Worm (Caenorhabditis elegans) whole organism, mixed stage, embryonic: ENCODE data around the gene gfi-1.

ENCODE experiments used
- M03D4.4 ChIP-seq: sonication (generic microtip); optimal IDR thresholded peaks from 2 replicates; lab custom pipeline; 2017; ENCODE audit warnings: mild to moderate bottlenecking, missing genetic modification characterization, missing compliant biosample characterization
- bed-3 ChIP-seq: fragments of 200-800 bp; sonication (Bioruptor generic); optimal IDR thresholded peaks from 3 replicates; lab custom pipeline; 2018; ENCODE audit warnings: mild to moderate bottlenecking, missing genetic modification characterization, moderate library complexity, missing compliant biosample characterization
- ceh-39 ChIP-seq: fragments of 150-350 bp; optimal IDR thresholded peaks from 2 replicates; lab custom pipeline; 2014; ENCODE audit warnings: missing biosample characterization, missing genetic modification characterization
- ceh-43 ChIP-seq: fragments of 200-800 bp; sonication (Bioruptor generic); optimal IDR thresholded peaks from 2 replicates; lab custom pipeline; 2018; ENCODE audit warnings: mild to moderate bottlenecking, missing genetic modification characterization, moderate library complexity, missing compliant biosample characterization
- ceh-83 ChIP-seq: fragments of 200-800 bp; sonication (Bioruptor generic); optimal IDR thresholded peaks from 2 replicates; lab custom pipeline; 2018; ENCODE audit warnings: mild to moderate bottlenecking, missing genetic modification characterization, missing compliant biosample characterization
- ces-1 ChIP-seq: fragments of 150-350 bp; optimal IDR thresholded peaks from 2 replicates; lab custom pipeline; 2014; ENCODE audit warnings: missing biosample characterization, missing genetic modification reagents, missing genetic modification characterization
- cnd-1 ChIP-seq: fragments of 200-800 bp; sonication (Bioruptor generic); optimal IDR thresholded peaks from 2 replicates; lab custom pipeline; 2018; ENCODE audit warnings: mild to moderate bottlenecking, missing genetic modification characterization, missing compliant biosample characterization
- drap-1 ChIP-seq: fragments of 200-800 bp; sonication (Bioruptor generic); optimal IDR thresholded peaks from 3 replicates; lab custom pipeline; 2018; ENCODE audit warnings: mild to moderate bottlenecking, missing genetic modification characterization, missing compliant biosample characterization
- elt-1 ChIP-seq: sonication (generic microtip); optimal IDR thresholded peaks from 2 replicates; lab custom pipeline; 2017; ENCODE audit warnings: missing genetic modification characterization, mild to moderate bottlenecking, missing compliant biosample characterization, antibody characterized with exemption, moderate library complexity, borderline replicate concordance; ENCODE audit not compliant: insufficient read depth
- flh-1 ChIP-seq: fragments of 200-800 bp; sonication (Bioruptor generic); optimal IDR thresholded peaks from 2 replicates; lab custom pipeline; 2018; ENCODE audit warnings: mild to moderate bottlenecking, missing genetic modification characterization, moderate library complexity, missing compliant biosample characterization
- ham-2 ChIP-seq: fragments of 200-800 bp; sonication (Bioruptor generic); optimal IDR thresholded peaks from 2 replicates; lab custom pipeline; 2018; ENCODE audit warnings: mild to moderate bottlenecking, missing genetic modification characterization, missing compliant biosample characterization
- lin-13 ChIP-seq: fragments of 150-350 bp; optimal IDR thresholded peaks from 2 replicates; lab custom pipeline; 2014; ENCODE audit warnings: missing biosample characterization, missing genetic modification characterization
- lin-32 ChIP-seq: fragments of 200-800 bp; sonication (Bioruptor generic); optimal IDR thresholded peaks from 2 replicates; lab custom pipeline; 2018; ENCODE audit warnings: mild to moderate bottlenecking, missing genetic modification characterization, missing compliant biosample characterization
- lsy-2 ChIP-seq: fragments of 150-350 bp; optimal IDR thresholded peaks from 2 replicates; lab custom pipeline; 2014; ENCODE audit warnings: missing biosample characterization, missing genetic modification characterization
- mab-5 ChIP-seq: fragments of 150-350 bp; optimal IDR thresholded peaks from 2 replicates; lab custom pipeline; 2014; ENCODE audit warnings: missing biosample characterization, missing genetic modification characterization
- mep-1 ChIP-seq: fragments of 150-350 bp; optimal IDR thresholded peaks from 2 replicates; lab custom pipeline; 2017; ENCODE audit warnings: missing biosample characterization, missing genetic modification reagents, missing genetic modification characterization, inconsistent platforms
- mls-2 ChIP-seq: sonication (generic microtip); optimal IDR thresholded peaks from 2 replicates; lab custom pipeline; 2016; ENCODE audit warnings: mild to moderate bottlenecking, missing genetic modification characterization, moderate library complexity, missing compliant biosample characterization
- nhr-12 ChIP-seq: fragments of 150-350 bp; optimal IDR thresholded peaks from 2 replicates; lab custom pipeline; 2014; ENCODE audit warnings: missing biosample characterization, missing genetic modification characterization
- nhr-2 ChIP-seq: fragments of 150-350 bp; optimal IDR thresholded peaks from 2 replicates; lab custom pipeline; 2014; ENCODE audit warnings: missing biosample characterization, missing genetic modification characterization
- nhr-237 ChIP-seq: fragments of 150-350 bp; optimal IDR thresholded peaks from 2 replicates; lab custom pipeline; 2014; ENCODE audit warnings: missing biosample characterization, missing genetic modification characterization
- nhr-28 ChIP-seq: fragments of 150-350 bp; optimal IDR thresholded peaks from 2 replicates; lab custom pipeline; 2014; ENCODE audit warnings: missing biosample characterization, missing genetic modification characterization
- nhr-76 ChIP-seq: sonication (generic microtip); optimal IDR thresholded peaks from 2 replicates; lab custom pipeline; 2017; ENCODE audit warnings: missing biosample characterization, missing genetic modification characterization
- pha-4 ChIP-seq: fragments of 150-350 bp; optimal IDR thresholded peaks from 2 replicates; lab custom pipeline; 2018; ENCODE audit warnings: missing biosample characterization, missing genetic modification reagents, missing genetic modification characterization
- sem-2 ChIP-seq: fragments of 200-800 bp; sonication (Bioruptor generic); optimal IDR thresholded peaks from 2 replicates; lab custom pipeline; 2018; ENCODE audit warnings: mild to moderate bottlenecking, missing genetic modification characterization, missing compliant biosample characterization
- snpc-4 ChIP-seq: fragments of 150-350 bp; optimal IDR thresholded peaks from 2 replicates; lab custom pipeline; 2014; ENCODE audit warnings: missing biosample characterization, missing genetic modification characterization
- sptf-1 ChIP-seq: sonication (generic microtip); optimal IDR thresholded peaks from 2 replicates; lab custom pipeline; 2017; ENCODE audit warnings: mild to moderate bottlenecking, missing genetic modification characterization, moderate library complexity, missing compliant biosample characterization
- tbx-8 ChIP-seq: fragments of 200-800 bp; sonication (Bioruptor generic); optimal IDR thresholded peaks from 2 replicates; lab custom pipeline; 2018; ENCODE audit warnings: mild to moderate bottlenecking, missing genetic modification characterization, moderate library complexity, missing compliant biosample characterization
- unc-120 ChIP-seq: sonication (generic microtip); optimal IDR thresholded peaks from 2 replicates; lab custom pipeline; 2017; ENCODE audit warnings: missing genetic modification characterization, missing compliant biosample characterization; ENCODE audit not compliant: poor library complexity, severe bottlenecking
- unc-39 ChIP-seq: fragments of 150-350 bp; optimal IDR thresholded peaks from 2 replicates; lab custom pipeline; 2014; ENCODE audit warnings: missing biosample characterization, missing genetic modification characterization
- unc-62 ChIP-seq: fragments of 150-350 bp; optimal IDR thresholded peaks from 2 replicates; lab custom pipeline; 2014; ENCODE audit warnings: missing biosample characterization, missing genetic modification reagents, missing genetic modification characterization
- zip-8 ChIP-seq: fragments of 150-350 bp; optimal IDR thresholded peaks from 2 replicates; lab custom pipeline; 2014; ENCODE audit warnings: missing biosample characterization, missing genetic modification characterization

The gfi-1 gene

DNA sequence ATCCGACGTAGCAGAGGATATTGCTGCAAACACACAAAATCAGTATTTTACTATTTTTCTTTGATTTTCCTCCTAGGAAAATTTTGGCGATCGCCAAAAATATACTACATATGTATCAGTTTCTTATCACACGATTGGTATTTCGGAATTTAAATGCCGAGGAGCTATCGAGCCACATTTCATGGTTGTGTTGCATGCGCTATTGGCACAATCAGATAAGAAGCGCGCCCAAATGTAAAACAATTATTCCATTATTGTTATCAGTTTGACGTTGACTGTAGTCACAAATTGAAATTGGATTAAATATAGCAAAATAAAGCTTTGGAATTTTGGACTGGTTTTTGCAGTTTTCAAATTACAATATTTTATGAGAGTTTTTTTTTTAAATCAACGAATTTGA, 809 bp downstream of the gfi-1 start:
- TF ChIP-seq ceh-43 (GFP tag; lab: Kevin White, UChicago) (no peak), flh-1 (GFP tag; lab: Kevin White, UChicago) (no peak), ces-1 (GFP tag; lab: Kevin White, UChicago) (no peak), drap-1 (GFP tag; lab: Kevin White, UChicago) (no peak), sptf-1 (tag; lab: Kevin White, UChicago) (no peak), nhr-2 (tag; lab: Kevin White, UChicago) (no peak), lin-13 (tag; lab: Kevin White, UChicago) (no peak), nhr-76 (tag; lab: Kevin White, UChicago) (no peak), bed-3 (GFP tag; lab: Kevin White, UChicago) (no peak), sem-2 (GFP tag; lab: Kevin White, UChicago) (no peak), snpc-4 (no peak), nhr-237 (tag; lab: Kevin White, UChicago) (no peak), pha-4 (tag; lab: Kevin White, UChicago) (no peak), tbx-8 (GFP tag; lab: Kevin White, UChicago) (no peak), nhr-28 (tag; lab: Kevin White, UChicago) (no peak), ceh-83 (GFP tag; lab: Kevin White, UChicago) (no peak), unc-39 (tag; lab: Kevin White, UChicago) (no peak)

DNA sequence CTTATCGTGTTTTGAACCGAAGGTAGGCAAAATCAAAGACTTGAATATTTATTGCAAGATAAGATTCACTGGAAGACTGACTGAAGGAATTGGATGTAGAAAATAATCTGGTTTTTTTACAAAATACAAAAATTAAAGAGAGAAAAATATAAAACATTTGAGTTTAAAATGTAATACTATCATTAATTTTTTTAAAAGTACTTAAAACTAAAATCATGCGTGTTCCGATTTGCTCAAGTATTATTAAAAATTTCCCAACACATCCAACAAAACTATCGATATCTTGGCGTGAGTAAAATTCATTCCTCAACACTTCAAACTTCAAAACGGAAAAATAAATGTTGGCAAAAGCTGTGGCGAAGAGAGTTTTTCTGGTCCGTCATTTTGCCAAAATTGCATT, 9.6 kb downstream of the gfi-1 start, which contains the start of gene F57F4.1:
TSS of gene F57F4.1 (plus strand) at position 301 of the 400 bp plus-strand sequence.
- TF ChIP-seq ceh-83 (GFP tag; lab: Kevin White, UChicago) (no peak), lin-13 (tag; lab: Kevin White, UChicago) (no peak), lin-32 (GFP tag; lab: Kevin White, UChicago) (no peak), nhr-28 (tag; lab: Kevin White, UChicago) (no peak), M03D4.4 (tag; lab: Kevin White, UChicago) (no peak), ces-1 (GFP tag; lab: Kevin White, UChicago) (no peak), zip-8 (no peak), unc-39 (tag; lab: Kevin White, UChicago) (no peak), mep-1 (tag; lab: Kevin White, UChicago) (no peak), mab-5 (tag; lab: Kevin White, UChicago) (no peak), ceh-39 (tag; lab: Kevin White, UChicago) (no peak), elt-1 (tag; lab: Kevin White, UChicago) (no peak), nhr-2 (tag; lab: Kevin White, UChicago) (no peak), ceh-43 (GFP tag; lab: Kevin White, UChicago) (no peak), nhr-237 (tag; lab: Kevin White, UChicago) (no peak), tbx-8 (GFP tag; lab: Kevin White, UChicago) (no peak)
- TF ChIP-seq, all 35 proteins: peak for 0

DNA sequence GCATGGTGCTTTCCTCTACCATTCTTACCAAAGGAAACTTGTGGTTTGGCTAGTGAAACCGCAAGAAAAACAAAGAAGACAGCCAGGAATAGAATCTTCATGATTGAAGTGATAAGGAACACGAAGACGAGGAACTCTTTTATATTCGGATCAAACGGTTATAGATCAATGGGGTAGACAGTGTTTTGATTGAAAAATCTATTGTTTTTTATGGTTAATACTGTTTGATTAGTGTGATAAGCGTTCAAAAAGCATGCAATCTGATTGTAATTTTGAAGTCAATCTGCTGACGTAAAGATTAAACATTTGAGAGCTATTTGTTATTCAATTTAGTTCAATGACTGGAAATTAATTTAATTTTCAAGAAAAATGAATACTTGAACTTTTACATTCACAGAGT, 10.1 kb downstream of the gfi-1 start, which contains the start of gene F57F4.2:
TSS of gene F57F4.2 (minus strand) at position 101 of the 400 bp plus-strand sequence.
- TF ChIP-seq unc-62 (GFP tag; lab: Kevin White, UChicago) (no peak), zip-8 (no peak), ces-1 (GFP tag; lab: Kevin White, UChicago) (no peak), ham-2 (no peak), mls-2 (no peak), elt-1 (tag; lab: Kevin White, UChicago) (no peak), nhr-12 (tag; lab: Kevin White, UChicago) (no peak), lin-32 (GFP tag; lab: Kevin White, UChicago) (no peak)

DNA sequence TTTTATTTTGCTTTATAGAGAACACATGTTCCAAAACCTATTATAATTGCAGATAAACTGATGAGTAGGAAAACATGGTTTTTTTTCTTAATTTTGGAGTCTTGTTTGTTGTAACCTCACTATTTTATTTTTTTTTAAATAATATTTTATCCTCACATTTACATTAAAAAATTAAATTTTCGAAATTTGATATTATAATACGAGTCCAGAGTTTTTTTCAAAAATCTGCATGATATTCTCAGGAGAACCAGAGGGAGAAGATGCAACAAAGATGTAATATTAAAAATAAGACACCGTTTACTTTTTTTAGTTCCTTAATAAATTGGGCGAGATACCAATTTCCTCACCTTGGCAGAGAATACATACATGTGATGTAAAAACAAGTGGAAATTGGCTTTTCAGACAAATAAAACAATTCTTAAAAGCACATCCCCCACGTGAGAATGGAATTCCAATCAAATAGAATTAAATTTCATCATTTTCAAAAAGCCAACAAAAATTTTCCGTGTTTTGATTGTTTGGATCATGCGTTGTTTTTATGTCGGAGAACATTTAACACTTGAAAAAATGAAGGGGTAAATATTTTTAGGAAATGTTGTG, 14.0 kb downstream of the gfi-1 start:
- no peak for TF ChIP-seq ham-2

DNA sequence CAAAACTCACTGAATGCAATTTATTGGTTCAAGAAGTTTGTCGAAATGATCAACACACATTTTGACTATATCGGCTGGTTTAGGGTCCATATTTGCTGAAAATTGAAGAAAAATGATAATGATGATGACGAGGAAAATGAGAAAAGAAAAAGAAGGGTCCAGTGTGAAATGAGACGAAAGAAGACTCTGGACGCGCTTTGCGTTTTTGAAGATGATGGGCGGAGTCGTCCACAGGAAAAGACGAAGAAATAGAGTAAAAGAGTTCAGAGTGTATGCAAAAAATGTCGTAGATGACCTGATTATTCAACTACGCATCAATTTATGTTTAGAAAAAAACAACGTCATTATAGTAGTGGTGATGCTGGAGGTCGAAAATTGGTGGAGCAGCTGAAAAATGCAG, 24.9 kb downstream of the gfi-1 start, which contains the start of gene F13H6.5:
TSS of gene F13H6.5 (minus strand) at position 101 of the 400 bp plus-strand sequence.
- TF ChIP-seq cnd-1 (tag; lab: Kevin White, UChicago), result no peak
- TF ChIP-seq lsy-2 (tag; lab: Kevin White, UChicago), result no peak
- TF ChIP-seq unc-120 (tag; lab: Kevin White, UChicago), result no peak
- TF ChIP-seq nhr-2 (tag; lab: Kevin White, UChicago), result no peak
- no peak for TF ChIP-seq ceh-43 (GFP tag; lab: Kevin White, UChicago)
- TF ChIP-seq nhr-28 (tag; lab: Kevin White, UChicago), result no peak
- no peak for TF ChIP-seq elt-1 (tag; lab: Kevin White, UChicago)
- no peak for TF ChIP-seq flh-1 (GFP tag; lab: Kevin White, UChicago)
- TF ChIP-seq sptf-1 (tag; lab: Kevin White, UChicago), result no peak
- TF ChIP-seq nhr-12 (tag; lab: Kevin White, UChicago), result no peak
- no peak for TF ChIP-seq mep-1 (tag; lab: Kevin White, UChicago)
- TF ChIP-seq mab-5 (tag; lab: Kevin White, UChicago), result no peak
- TF ChIP-seq unc-39 (tag; lab: Kevin White, UChicago), result no peak
- TF ChIP-seq unc-62 (GFP tag; lab: Kevin White, UChicago), result no peak
